Worm (Caenorhabditis elegans): ENCODE data around the gene ipla-3.

- TF ChIP-seq athp-1 (tag; optimal IDR thresholded peaks at IDR 0.05) (no peak), efl-1 (GFP tag; optimal IDR thresholded peaks at IDR 0.05) (no peak), snpc-4 (GFP tag; optimal IDR thresholded peaks at IDR 0.05) (no peak), snpc-4 (tag; optimal IDR thresholded peaks at IDR 0.05) (no peak), lir-1 (GFP tag; conservative IDR thresholded peaks at IDR 0.05) (no peak), pha-4 (tag; optimal IDR thresholded peaks at IDR 0.05) (no peak), lin-40 (tag; optimal IDR thresholded peaks at IDR 0.05) (no peak), B0035.1 (tag; optimal IDR thresholded peaks at IDR 0.05) (no peak), dpff-1 (tag; optimal IDR thresholded peaks at IDR 0.05) (no peak), nfya-1 (tag; optimal IDR thresholded peaks at IDR 0.05; ENCODE audit: borderline replicate concordance, insufficient read depth) (no peak), unc-62 (GFP tag; optimal IDR thresholded peaks at IDR 0.05) (no peak)
These were observed 30.8 kb downstream of the ipla-3 start, which contains the start of gene F53F8.7 for ce11 chrV:20698266-20698665.
